Fruit fly (Drosophila melanogaster) whole organism, embryonic: ENCODE measurements around the gene dib.

Experiments used
- Asciz ChIP-seq: fragments of 200-800 bp; sonication (Bioruptor generic); optimal IDR thresholded peaks from 2 replicates; lab custom pipeline; 2017; ENCODE audit warnings: missing biosample characterization, mild to moderate bottlenecking, missing genetic modification characterization, missing genetic modification reagents
- BEAF-32 ChIP-seq: fragments of 200-800 bp; sonication (Bioruptor generic); optimal IDR thresholded peaks from 3 replicates; lab custom pipeline; 2017; ENCODE audit warnings: missing biosample characterization, missing genetic modification characterization, mild to moderate bottlenecking, moderate library complexity, missing genetic modification reagents
- C15 ChIP-seq: fragments of 200-800 bp; sonication (Bioruptor generic); IDR thresholded peaks from 3 replicates; pipeline ENCODE4 v1.3.6; 2022; ENCODE audit warnings: missing biosample characterization, missing genetic modification characterization
- CG10147 ChIP-seq: fragments of 200-800 bp; sonication (Bioruptor generic); optimal IDR thresholded peaks from 2 replicates; lab custom pipeline; 2019; ENCODE audit warnings: missing biosample characterization, mild to moderate bottlenecking, missing genetic modification characterization, moderate library complexity
- CG10431 ChIP-seq: fragments of 200-800 bp; sonication (Bioruptor generic); optimal IDR thresholded peaks from 3 replicates; lab custom pipeline; 2018; ENCODE audit warnings: missing biosample characterization, mild to moderate bottlenecking, missing genetic modification characterization
- CG11247 ChIP-seq: fragments of 200-800 bp; sonication (Bioruptor generic); IDR thresholded peaks from 2 replicates; pipeline ENCODE4 v1.3.6; 2022; ENCODE audit warnings: missing biosample characterization, missing genetic modification characterization
- CG12071 ChIP-seq: fragments of 200-800 bp; sonication (Bioruptor generic); optimal IDR thresholded peaks from 3 replicates; lab custom pipeline; 2018; ENCODE audit warnings: missing biosample characterization, mild to moderate bottlenecking, missing genetic modification characterization
- CG12219 ChIP-seq: fragments of 200-800 bp; sonication (Bioruptor generic); optimal IDR thresholded peaks from 3 replicates; lab custom pipeline; 2018; ENCODE audit warnings: missing biosample characterization, mild to moderate bottlenecking, missing genetic modification characterization
- CG12391 ChIP-seq: fragments of 200-800 bp; sonication (Bioruptor generic); optimal IDR thresholded peaks from 3 replicates; lab custom pipeline; 2018; ENCODE audit warnings: missing biosample characterization, mild to moderate bottlenecking, missing genetic modification characterization, moderate library complexity
- CG12659 ChIP-seq: fragments of 200-800 bp; sonication (Bioruptor generic); optimal IDR thresholded peaks from 3 replicates; lab custom pipeline; 2017; ENCODE audit warnings: mild to moderate bottlenecking, missing biosample characterization, missing genetic modification reagents, missing genetic modification characterization
- CG14965 ChIP-seq: fragments of 200-800 bp; sonication (Bioruptor generic); optimal IDR thresholded peaks from 2 replicates; lab custom pipeline; 2016; ENCODE audit warnings: missing biosample characterization, missing genetic modification characterization, borderline replicate concordance
- CG16815 ChIP-seq: fragments of 200-800 bp; sonication (Bioruptor generic); optimal IDR thresholded peaks from 3 replicates; lab custom pipeline; 2017; ENCODE audit warnings: missing biosample characterization, mild to moderate bottlenecking, missing genetic modification characterization
- CG17328 ChIP-seq: fragments of 200-800 bp; sonication (Bioruptor generic); IDR thresholded peaks from 2 replicates; pipeline ENCODE4 v1.3.6; 2022; ENCODE audit warnings: missing biosample characterization, missing genetic modification characterization
- CG17612 ChIP-seq: fragments of 200-800 bp; sonication (Bioruptor generic); IDR thresholded peaks from 2 replicates; pipeline ENCODE4 v1.3.6; 2022; ENCODE audit warnings: missing biosample characterization, missing genetic modification characterization
- CG1792 ChIP-seq: fragments of 200-800 bp; sonication (Bioruptor generic); optimal IDR thresholded peaks from 2 replicates; lab custom pipeline; 2016; ENCODE audit warnings: missing biosample characterization, missing genetic modification characterization
- CG18764 ChIP-seq: fragments of 200-800 bp; sonication (Bioruptor generic); optimal IDR thresholded peaks from 3 replicates; lab custom pipeline; 2016; ENCODE audit warnings: missing biosample characterization, missing genetic modification characterization
- CG2120 ChIP-seq: fragments of 200-800 bp; sonication (Bioruptor generic); optimal IDR thresholded peaks from 3 replicates; lab custom pipeline; 2016; ENCODE audit warnings: missing biosample characterization, missing genetic modification characterization
- CG2199 ChIP-seq: fragments of 200-800 bp; sonication (Bioruptor generic); IDR thresholded peaks from 3 replicates; pipeline ENCODE4 v1.3.6; 2022; ENCODE audit warnings: missing biosample characterization, missing genetic modification characterization
- CG2875 ChIP-seq: fragments of 200-800 bp; sonication (Bioruptor generic); optimal IDR thresholded peaks from 2 replicates; lab custom pipeline; 2017; ENCODE audit warnings: missing biosample characterization, mild to moderate bottlenecking, missing genetic modification characterization, missing genetic modification reagents
- CG3281 ChIP-seq: fragments of 200-800 bp; sonication (Bioruptor generic); optimal IDR thresholded peaks from 3 replicates; lab custom pipeline; 2017; ENCODE audit warnings: missing biosample characterization, mild to moderate bottlenecking, missing genetic modification characterization
- CG34376 ChIP-seq: fragments of 200-800 bp; sonication (Bioruptor generic); optimal IDR thresholded peaks from 2 replicates; lab custom pipeline; 2018; ENCODE audit warnings: missing biosample characterization, mild to moderate bottlenecking, missing genetic modification characterization
- CG3995 ChIP-seq: fragments of 200-800 bp; sonication (Bioruptor generic); optimal IDR thresholded peaks from 3 replicates; lab custom pipeline; 2016; ENCODE audit warnings: missing biosample characterization, missing genetic modification characterization
- CG43689 ChIP-seq: fragments of 200-800 bp; sonication (Bioruptor generic); IDR thresholded peaks from 2 replicates; pipeline ENCODE4 v1.3.6; 2022; ENCODE audit warnings: missing biosample characterization, missing genetic modification characterization
- CG7987 ChIP-seq: fragments of 200-800 bp; sonication (Bioruptor generic); optimal IDR thresholded peaks from 2 replicates; lab custom pipeline; 2018; ENCODE audit warnings: missing biosample characterization, mild to moderate bottlenecking, missing genetic modification characterization, moderate library complexity
- CkIIα-i1 ChIP-seq: fragments of 200-800 bp; sonication (Bioruptor generic); IDR thresholded peaks from 2 replicates; pipeline ENCODE4 v1.3.6; 2022; ENCODE audit warnings: missing biosample characterization, missing genetic modification characterization
- Fer1 ChIP-seq: fragments of 200-800 bp; sonication (Bioruptor generic); optimal IDR thresholded peaks from 2 replicates; lab custom pipeline; 2017; ENCODE audit warnings: missing biosample characterization, mild to moderate bottlenecking, missing genetic modification characterization
- H2.0 ChIP-seq: fragments of 200-800 bp; sonication (Bioruptor generic); IDR thresholded peaks from 2 replicates; pipeline ENCODE4 v1.3.6; 2022; ENCODE audit warnings: missing biosample characterization, missing genetic modification characterization
- Hand ChIP-seq: fragments of 200-800 bp; sonication (Bioruptor generic); optimal IDR thresholded peaks from 2 replicates; lab custom pipeline; 2017; ENCODE audit warnings: mild to moderate bottlenecking, missing biosample characterization, missing genetic modification reagents, missing genetic modification characterization
- Nf-YA ChIP-seq: fragments of 200-800 bp; sonication (Bioruptor generic); IDR thresholded peaks from 2 replicates; pipeline ENCODE4 v1.3.6; 2022; ENCODE audit warnings: missing biosample characterization, missing genetic modification characterization
- NfI ChIP-seq: fragments of 200-800 bp; sonication (Bioruptor generic); optimal IDR thresholded peaks from 3 replicates; lab custom pipeline; 2018; ENCODE audit warnings: missing biosample characterization, mild to moderate bottlenecking, missing genetic modification characterization, moderate library complexity
- Optix ChIP-seq: fragments of 200-800 bp; sonication (Bioruptor generic); IDR thresholded peaks from 3 replicates; pipeline ENCODE4 v1.3.6; 2022; ENCODE audit warnings: missing biosample characterization, missing genetic modification characterization
- Sox100B ChIP-seq: fragments of 200-800 bp; sonication (Bioruptor generic); optimal IDR thresholded peaks from 3 replicates; lab custom pipeline; 2018; ENCODE audit warnings: missing biosample characterization, mild to moderate bottlenecking, missing genetic modification characterization
- Taf1 ChIP-seq: fragments of 200-800 bp; sonication (Bioruptor generic); IDR thresholded peaks from 2 replicates; pipeline ENCODE4 v1.3.6; 2022; ENCODE audit warnings: missing biosample characterization, missing genetic modification characterization
- ab ChIP-seq: fragments of 200-800 bp; sonication (Bioruptor generic); optimal IDR thresholded peaks from 2 replicates; lab custom pipeline; 2016; ENCODE audit warnings: missing biosample characterization, missing genetic modification characterization
- caup ChIP-seq: fragments of 200-800 bp; sonication (Bioruptor generic); optimal IDR thresholded peaks from 3 replicates; lab custom pipeline; 2017; ENCODE audit warnings: missing biosample characterization, mild to moderate bottlenecking, missing genetic modification characterization, moderate library complexity; ENCODE audit not compliant: severe bottlenecking
- cg ChIP-seq: fragments of 200-800 bp; sonication (Bioruptor generic); optimal IDR thresholded peaks from 3 replicates; lab custom pipeline; 2019; ENCODE audit warnings: missing biosample characterization, mild to moderate bottlenecking, missing genetic modification characterization, moderate library complexity
- dmrt11E ChIP-seq: fragments of 200-800 bp; sonication (Bioruptor generic); optimal IDR thresholded peaks from 3 replicates; lab custom pipeline; 2018; ENCODE audit warnings: missing biosample characterization, mild to moderate bottlenecking, missing genetic modification characterization, moderate library complexity
- exex ChIP-seq: fragments of 200-800 bp; sonication (Bioruptor generic); optimal IDR thresholded peaks from 4 replicates; lab custom pipeline; 2018; ENCODE audit warnings: missing biosample characterization, mild to moderate bottlenecking, missing genetic modification characterization, moderate library complexity
- eyg ChIP-seq: fragments of 200-800 bp; sonication (Bioruptor generic); optimal IDR thresholded peaks from 3 replicates; lab custom pipeline; 2016; ENCODE audit warnings: missing biosample characterization, missing genetic modification characterization
- gt ChIP-seq: fragments of 200-800 bp; sonication (Bioruptor generic); IDR thresholded peaks from 2 replicates; pipeline ENCODE4 v1.3.6; 2022; ENCODE audit warnings: missing biosample characterization, missing genetic modification characterization
- ind ChIP-seq: fragments of 200-800 bp; sonication (Bioruptor generic); optimal IDR thresholded peaks from 3 replicates; lab custom pipeline; 2016; ENCODE audit warnings: missing biosample characterization, missing genetic modification characterization
- jing ChIP-seq: fragments of 200-800 bp; sonication (Bioruptor generic); optimal IDR thresholded peaks from 2 replicates; lab custom pipeline; 2018; ENCODE audit warnings: missing biosample characterization, mild to moderate bottlenecking, missing genetic modification characterization
- ken ChIP-seq: fragments of 200-800 bp; sonication (Bioruptor generic); IDR thresholded peaks from 3 replicates; pipeline ENCODE4 v1.3.6; 2022; ENCODE audit warnings: missing biosample characterization, missing genetic modification characterization
- pb ChIP-seq: fragments of 200-800 bp; sonication (Bioruptor generic); optimal IDR thresholded peaks from 3 replicates; lab custom pipeline; 2016; ENCODE audit warnings: missing biosample characterization, missing genetic modification characterization
- pum ChIP-seq: fragments of 200-800 bp; sonication (Bioruptor generic); optimal IDR thresholded peaks from 2 replicates; lab custom pipeline; 2016; ENCODE audit warnings: missing biosample characterization, missing genetic modification characterization
- schlank ChIP-seq: fragments of 200-800 bp; sonication (Bioruptor generic); optimal IDR thresholded peaks from 2 replicates; lab custom pipeline; 2018; ENCODE audit warnings: missing biosample characterization, mild to moderate bottlenecking, missing genetic modification characterization
- sd ChIP-seq: fragments of 200-800 bp; sonication (Bioruptor generic); optimal IDR thresholded peaks from 3 replicates; lab custom pipeline; 2018; ENCODE audit warnings: missing biosample characterization, mild to moderate bottlenecking, missing genetic modification characterization, moderate library complexity
- tna ChIP-seq: fragments of 200-800 bp; sonication (Bioruptor generic); IDR thresholded peaks from 2 replicates; pipeline ENCODE4 v1.3.6; 2022; ENCODE audit warnings: missing biosample characterization, missing genetic modification characterization; ENCODE audit not compliant: partially characterized antibody
- ttk ChIP-seq: fragments of 200-800 bp; sonication (Bioruptor generic); IDR thresholded peaks from 2 replicates; pipeline ENCODE4 v2.1.2; 2022; ENCODE audit warnings: missing biosample characterization, missing genetic modification characterization
- twi ChIP-seq: fragments of 200-800 bp; optimal IDR thresholded peaks from 2 replicates; lab custom pipeline; 2019; ENCODE audit warnings: missing biosample characterization, mild to moderate bottlenecking, missing genetic modification characterization, moderate library complexity
- zen2 ChIP-seq: fragments of 200-800 bp; sonication (Bioruptor generic); IDR thresholded peaks from 3 replicates; pipeline ENCODE4 v1.3.6; 2022; ENCODE audit warnings: missing biosample characterization, missing genetic modification characterization; ENCODE audit not compliant: partially characterized antibody

The dib gene

dm6 chr3L:4070996-4071379 lies 8.9 kb downstream of the dib start (continued):
- TF ChIP-seq CG2199 (GFP tag; lab: Robert Waterston, UW) (peak; percentile 76; the same call in 1 of the 3 replicates), twi (tag; lab: Kevin White, UChicago) (no peak), Fer1 (GFP tag; lab: Kevin White, UChicago) (peak; percentile 51), H2.0 (GFP tag; lab: Robert Waterston, UW) (peak; percentile 76), CG7987 (GFP tag; lab: Kevin White, UChicago) (peak; percentile 14), pum (no peak), CG3995 (GFP tag; lab: Kevin White, UChicago) (no peak), CG1792 (GFP tag; lab: Kevin White, UChicago) (no peak), cg (GFP tag; lab: Kevin White, UChicago) (peak; percentile 6), exex (tag; lab: Kevin White, UChicago) (no peak), Nf-YA (GFP tag; lab: Robert Waterston, UW) (0 out of 2 replicates have a peak, but pooled peaks have one; percentile 8), CG10431 (GFP tag; lab: Kevin White, UChicago) (no peak), ttk (GFP tag; lab: Robert Waterston, UW) (peak; percentile 81), CG14965 (GFP tag; lab: Kevin White, UChicago) (no peak), jing (peak; percentile 68), CG34376 (no peak), C15 (no peak), Sox100B (GFP tag; lab: Kevin White, UChicago) (no peak), CG12659 (no peak), Taf1 (GFP tag; lab: Robert Waterston, UW) (peak; percentile 54; the same call in 1 of the 2 replicates), CG12391 (tag; lab: Kevin White, UChicago) (peak; percentile 55), Hand (GFP tag; lab: Kevin White, UChicago) (no peak), gt (no peak), Optix (GFP tag; lab: Robert Waterston, UW) (peak; percentile 13; the same call in 1 of the 3 replicates), ken (GFP tag; lab: Robert Waterston, UW) (peak; percentile 70; the same call in 2 of the 3 replicates), pb (no peak), BEAF-32 (GFP tag; lab: Kevin White, UChicago) (no peak), eyg (no peak), NfI (GFP tag; lab: Kevin White, UChicago) (peak; percentile 75), CG2875 (GFP tag; lab: Kevin White, UChicago) (no peak), CG2120 (GFP tag; lab: Kevin White, UChicago) (peak; percentile 5), schlank (no peak), sd (tag; lab: Kevin White, UChicago) (no peak), CG12219 (GFP tag; lab: Kevin White, UChicago) (peak; percentile 67), CG10147 (GFP tag; lab: Kevin White, UChicago) (peak; percentile 29), CG12071 (GFP tag; lab: Kevin White, UChicago) (peak; percentile 78), CG3281 (no peak), CG16815 (no peak), tna (GFP tag; lab: Robert Waterston, UW) (no peak), Asciz (GFP tag; lab: Kevin White, UChicago) (peak; percentile 22), CG17612 (peak; percentile 52), ind (GFP tag; lab: Kevin White, UChicago) (peak; percentile 68), CG18764 (GFP tag; lab: Kevin White, UChicago) (peak; percentile 0), CkIIα-i1 (GFP tag; lab: Robert Waterston, UW) (peak; percentile 22; the same call in 1 of the 2 replicates), CG11247 (peak; percentile 67), zen2 (GFP tag; lab: Robert Waterston, UW) (no peak), dmrt11E (tag; lab: Kevin White, UChicago) (no peak), CG17328 (peak; percentile 79), ab (GFP tag; lab: Kevin White, UChicago) (no peak), CG43689 (GFP tag; lab: Robert Waterston, UW) (peak; percentile 55), caup (GFP tag; lab: Kevin White, UChicago) (peak; percentile 62)
